Fruit fly (Drosophila melanogaster) whole organism, pupa: Measurements from ENCODE around the gene Polr2D.

ENCODE experiments used
- CG15710 ChIP-seq: fragments of 200-800 bp; sonication (Bioruptor generic); optimal IDR thresholded peaks from 2 replicates; lab custom pipeline; 2018; ENCODE audit warnings: missing biosample characterization, mild to moderate bottlenecking, missing genetic modification characterization, moderate library complexity
- CG34367 ChIP-seq: fragments of 200-800 bp; sonication (Bioruptor generic); optimal IDR thresholded peaks from 2 replicates; lab custom pipeline; 2018; ENCODE audit warnings: missing biosample characterization, mild to moderate bottlenecking, missing genetic modification characterization
- CG4496 ChIP-seq: fragments of 200-800 bp; sonication (Bioruptor generic); IDR thresholded peaks from 3 replicates; pipeline ENCODE4 v1.3.6; 2022; ENCODE audit warnings: missing biosample characterization, missing genetic modification characterization
- CG8301 ChIP-seq: fragments of 200-800 bp; sonication (Bioruptor generic); optimal IDR thresholded peaks from 2 replicates; lab custom pipeline; 2018; ENCODE audit warnings: missing biosample characterization, mild to moderate bottlenecking, missing genetic modification characterization
- Pif1A ChIP-seq: fragments of 200-800 bp; sonication (Bioruptor generic); optimal IDR thresholded peaks from 3 replicates; lab custom pipeline; 2016; ENCODE audit warnings: missing biosample characterization, missing genetic modification characterization
- rn ChIP-seq: fragments of 200-800 bp; sonication (Bioruptor generic); IDR thresholded peaks from 2 replicates; pipeline ENCODE4 v1.3.6; 2022; ENCODE audit warnings: missing biosample characterization, missing genetic modification characterization

- TF ChIP-seq CG8301, result no peak
- no peak for TF ChIP-seq Pif1A (GFP tag; lab: Kevin White, UChicago)
- no peak for TF ChIP-seq CG15710 (tag; lab: Kevin White, UChicago)
- no peak for TF ChIP-seq CG34367 (tag; lab: Kevin White, UChicago)
- TF ChIP-seq rn (GFP tag; lab: Robert Waterston, UW), result no peak
- no peak for TF ChIP-seq CG4496 (GFP tag; lab: Robert Waterston, UW)
Measured at dm6 chr3R:18261602-18262001, 6.3 kb upstream of the Polr2D start.
